Worm (Caenorhabditis elegans): ENCODE results near the gene Y67A10A.11.

Gene Y67A10A.11

ce11 chrIV:14326694-14327298, 13.0 kb upstream of the Y67A10A.11 start (continued):
- no peak for TF ChIP-seq nhr-28 (tag; optimal IDR thresholded peaks at IDR 0.05)
- peak; percentile 38 for TF ChIP-seq hmg-11 (tag; optimal IDR thresholded peaks at IDR 0.05)
- TF ChIP-seq fkh-2 (tag; optimal IDR thresholded peaks at IDR 0.05) = no peak
- no peak for TF ChIP-seq nhr-11 (tag; optimal IDR thresholded peaks at IDR 0.05)
- no peak for TF ChIP-seq ztf-4 (tag; optimal IDR thresholded peaks at IDR 0.05)
- no peak for TF ChIP-seq nhr-237 (tag; optimal IDR thresholded peaks at IDR 0.05)
- TF ChIP-seq eor-1 (tag; optimal IDR thresholded peaks at IDR 0.05) = no peak
- peak; percentile 34 for TF ChIP-seq skn-1 (tag; optimal IDR thresholded peaks at IDR 0.05)

DNA sequence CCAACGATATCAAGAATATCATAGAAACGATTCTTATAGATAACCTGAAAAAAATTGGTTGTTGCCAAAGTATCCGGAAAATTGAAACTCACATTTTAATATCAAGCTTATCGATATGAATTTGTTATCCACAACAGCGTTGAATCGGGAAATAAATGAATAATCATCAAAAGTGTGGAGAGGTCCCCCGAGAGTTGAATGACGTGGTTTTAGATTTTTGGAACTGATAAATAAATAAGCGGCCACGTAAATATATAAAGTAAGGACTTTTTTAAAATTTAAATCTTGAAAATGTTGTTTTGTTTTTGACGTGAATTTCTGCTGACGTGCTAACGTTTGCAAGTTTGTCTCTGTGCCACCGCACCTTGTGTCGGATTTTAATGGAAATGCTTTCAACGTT, 5.4 kb upstream of the Y67A10A.11 start, which contains the start of gene Y67A10A.3:
TSS of gene Y67A10A.3 (minus strand) at position 101 of the 400 bp plus-strand sequence.
- no peak for TF ChIP-seq mml-1 (tag; optimal IDR thresholded peaks at IDR 0.05)
- no peak for TF ChIP-seq ceh-16 (tag; optimal IDR thresholded peaks at IDR 0.05)
- TF ChIP-seq elt-1 (tag; optimal IDR thresholded peaks at IDR 0.05) = no peak
- no peak for TF ChIP-seq nhr-43 (tag; optimal IDR thresholded peaks at IDR 0.05; ENCODE audit: poor library complexity, severe bottlenecking)
- TF ChIP-seq nfya-1 (tag; optimal IDR thresholded peaks at IDR 0.05; ENCODE audit: insufficient read depth) = no peak
- no peak for TF ChIP-seq ztf-11 (tag; optimal IDR thresholded peaks at IDR 0.05)
- no peak for TF ChIP-seq unc-62 (GFP tag; optimal IDR thresholded peaks at IDR 0.05)
- TF ChIP-seq sea-2 (GFP tag; optimal IDR thresholded peaks at IDR 0.05) = no peak
- TF ChIP-seq ceh-28 (tag; optimal IDR thresholded peaks at IDR 0.05) = no peak
- TF ChIP-seq lin-15B (tag; optimal IDR thresholded peaks at IDR 0.05) = no peak
- no peak for TF ChIP-seq nhr-28 (tag; optimal IDR thresholded peaks at IDR 0.05)

DNA sequence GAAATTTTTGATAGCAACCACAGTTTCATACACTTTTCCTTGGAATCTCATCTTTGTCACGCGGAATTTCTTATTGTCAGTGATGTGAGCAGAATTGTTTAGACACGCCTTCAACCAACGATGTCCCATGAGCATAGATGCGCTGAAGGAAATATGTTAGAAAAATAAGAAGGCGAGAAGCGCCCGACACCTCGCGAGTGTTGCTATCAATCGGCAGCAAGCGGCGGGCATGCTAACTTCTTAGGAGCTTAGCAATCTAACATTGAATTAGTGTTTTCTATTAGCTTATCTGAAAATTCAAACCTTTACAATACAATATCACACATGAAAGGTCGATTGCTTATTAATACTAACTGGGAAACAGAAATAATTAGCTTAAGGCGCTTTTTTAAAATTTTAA, 4.0 kb upstream of the Y67A10A.11 start:
- TF ChIP-seq mml-1 (tag; optimal IDR thresholded peaks at IDR 0.05) = no peak
- TF ChIP-seq nfya-1 (tag; optimal IDR thresholded peaks at IDR 0.05; ENCODE audit: insufficient read depth) = no peak
- no peak for TF ChIP-seq zag-1 (tag; optimal IDR thresholded peaks at IDR 0.05)
- TF ChIP-seq nhr-67 (tag; optimal IDR thresholded peaks at IDR 0.05) = no peak
- no peak for TF ChIP-seq nhr-28 (tag; optimal IDR thresholded peaks at IDR 0.05)
- TF ChIP-seq ztf-4 (tag; optimal IDR thresholded peaks at IDR 0.05) = no peak
- TF ChIP-seq lin-15B (tag; optimal IDR thresholded peaks at IDR 0.05) = no peak
- no peak for TF ChIP-seq unc-62 (GFP tag; optimal IDR thresholded peaks at IDR 0.05)
- no peak for TF ChIP-seq unc-39 (tag; optimal IDR thresholded peaks at IDR 0.05)
- TF ChIP-seq egl-5 (tag; optimal IDR thresholded peaks at IDR 0.05) = no peak

DNA sequence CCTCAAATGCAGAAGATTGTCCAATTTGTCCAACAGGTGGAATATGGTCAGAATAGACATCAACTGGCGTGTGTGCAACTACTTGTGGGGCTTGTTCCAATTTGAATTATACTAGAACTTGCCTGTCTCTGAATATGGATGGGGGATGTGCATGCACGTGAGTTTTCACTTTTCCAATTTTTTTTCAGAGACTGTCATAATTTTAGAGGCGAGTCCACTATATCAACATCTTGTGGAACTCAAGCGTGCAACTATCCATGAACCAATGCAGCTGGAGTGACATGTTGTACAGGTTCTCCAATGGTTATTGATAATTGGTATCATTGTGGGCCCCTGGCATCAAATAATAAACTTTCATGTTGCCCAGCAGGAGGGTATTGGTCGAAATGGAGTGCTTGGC, 2.0 kb upstream of the Y67A10A.11 start, which contains the start of gene Y67A10A.2:
TSS of gene Y67A10A.2 (plus strand) at position 301 of the 400 bp plus-strand sequence.
- TF ChIP-seq nhr-25 (tag; optimal IDR thresholded peaks at IDR 0.05) (no peak), nhr-12 (tag; optimal IDR thresholded peaks at IDR 0.05) (no peak), ZK546.5 (tag; optimal IDR thresholded peaks at IDR 0.05) (no peak), zag-1 (tag; optimal IDR thresholded peaks at IDR 0.05) (no peak), lsy-12 (tag; optimal IDR thresholded peaks at IDR 0.05) (no peak), nhr-77 (tag; optimal IDR thresholded peaks at IDR 0.05) (no peak), jun-1 (tag; optimal IDR thresholded peaks at IDR 0.05) (no peak), daf-12 (tag; optimal IDR thresholded peaks at IDR 0.05) (no peak), ceh-82 (tag; optimal IDR thresholded peaks at IDR 0.05) (no peak), mml-1 (tag; optimal IDR thresholded peaks at IDR 0.05) (no peak), nhr-67 (tag; optimal IDR thresholded peaks at IDR 0.05) (no peak), unc-39 (tag; optimal IDR thresholded peaks at IDR 0.05) (no peak), ceh-16 (tag; optimal IDR thresholded peaks at IDR 0.05) (no peak), lin-15B (tag; optimal IDR thresholded peaks at IDR 0.05) (no peak), nhr-23 (tag; optimal IDR thresholded peaks at IDR 0.05) (no peak), nhr-237 (tag; optimal IDR thresholded peaks at IDR 0.05) (no peak), elt-1 (tag; optimal IDR thresholded peaks at IDR 0.05) (no peak), ceh-28 (tag; optimal IDR thresholded peaks at IDR 0.05) (no peak), fkh-2 (tag; optimal IDR thresholded peaks at IDR 0.05) (no peak), egl-5 (tag; optimal IDR thresholded peaks at IDR 0.05) (no peak)

DNA sequence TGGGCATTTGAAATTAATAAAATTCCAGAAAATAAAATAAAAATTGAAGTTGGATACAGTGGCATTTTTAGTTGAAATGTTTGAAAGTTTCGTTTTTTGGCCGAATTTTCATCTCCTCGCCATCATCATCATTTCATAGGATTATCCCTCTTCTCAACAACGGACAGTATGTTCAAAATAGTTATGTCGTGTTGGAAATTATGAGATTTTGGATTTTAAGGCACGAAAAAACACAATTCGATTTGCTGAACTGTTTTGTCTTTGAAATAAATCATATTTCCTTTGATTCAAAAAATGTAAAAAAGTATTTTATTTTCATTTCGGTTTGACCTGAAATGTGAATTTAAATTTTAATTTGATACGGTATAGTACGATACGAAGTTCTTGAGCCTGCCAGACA, 4.0 kb downstream of the Y67A10A.11 start, which contains the start of gene srlf-28:
TSS of gene srlf-28 (minus strand) at position 101 of the 400 bp plus-strand sequence.
- TF ChIP-seq ZK546.5 (tag; optimal IDR thresholded peaks at IDR 0.05) (no peak), ceh-9 (tag; optimal IDR thresholded peaks at IDR 0.05) (no peak), nhr-77 (tag; optimal IDR thresholded peaks at IDR 0.05) (no peak), elt-3 (tag; optimal IDR thresholded peaks at IDR 0.05) (no peak), elt-2 (tag; optimal IDR thresholded peaks at IDR 0.05) (no peak), unc-39 (tag; optimal IDR thresholded peaks at IDR 0.05) (no peak)

Data from whole organism, L3 larva.